Worm (Caenorhabditis elegans): ENCODE measurements around the gene srh-247.

DNA sequence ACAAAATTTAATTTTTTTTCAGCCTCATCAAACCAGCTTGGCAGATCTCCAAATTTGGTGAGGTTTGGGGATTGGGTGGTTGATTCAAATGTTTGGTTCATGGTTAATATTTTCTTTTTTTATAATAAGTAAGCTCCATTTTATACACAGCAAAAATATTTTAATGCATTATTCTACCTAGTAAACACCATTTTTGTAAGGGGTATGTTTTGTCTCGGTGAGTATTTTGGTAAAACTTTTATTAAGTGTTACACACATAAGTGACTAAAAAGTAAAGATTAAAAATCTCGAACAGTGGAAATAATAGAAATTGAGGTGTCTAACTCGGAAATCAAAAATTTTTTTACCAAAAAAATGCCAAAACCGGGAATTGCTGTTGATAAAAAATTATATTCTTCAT, 45.3 kb downstream of the srh-247 start, which contains the start of gene srw-4:
- TF ChIP-seq nhr-77 (tag; optimal IDR thresholded peaks at IDR 0.05) (no peak), nhr-237 (tag; optimal IDR thresholded peaks at IDR 0.05) (no peak)
